Fruit fly (Drosophila melanogaster) whole organism, wandering third instar larva: Measurements from ENCODE around the gene CG13280.

Experiments used
- CG9705 ChIP-seq: fragments of 200-800 bp; sonication (Bioruptor generic); optimal IDR thresholded peaks from 2 replicates; lab custom pipeline; 2018; ENCODE audit warnings: missing biosample characterization, mild to moderate bottlenecking, missing genetic modification characterization
- CrebA ChIP-seq: fragments of 200-800 bp; sonication (Bioruptor generic); optimal IDR thresholded peaks from 2 replicates; lab custom pipeline; 2016; ENCODE audit warnings: missing biosample characterization, mild to moderate bottlenecking, missing genetic modification characterization, borderline replicate concordance
- Dif ChIP-seq: fragments of 200-275, 200-300 bp; sonication (Bioruptor generic); optimal IDR thresholded peaks from 2 replicates; lab custom pipeline; 2018; ENCODE audit warnings: missing biosample characterization, missing genetic modification characterization; ENCODE audit not compliant: partially characterized antibody
- GATAd ChIP-seq: sonication (Bioruptor generic); optimal IDR thresholded peaks from 2 replicates; lab custom pipeline; 2016; ENCODE audit warnings: missing biosample characterization, missing genetic modification characterization
- HLH106 ChIP-seq: fragments of 200-800 bp; optimal IDR thresholded peaks from 3 replicates; lab custom pipeline; 2019; ENCODE audit warnings: missing biosample characterization, mild to moderate bottlenecking, missing genetic modification characterization, moderate library complexity
- Hnf4 ChIP-seq: fragments of 200-800 bp; sonication (Bioruptor generic); optimal IDR thresholded peaks from 2 replicates; lab custom pipeline; 2016; ENCODE audit warnings: missing biosample characterization, mild to moderate bottlenecking, missing genetic modification characterization
- Hr78 ChIP-seq: fragments of >200 bp; optimal IDR thresholded peaks from 2 replicates; lab custom pipeline; 2017; ENCODE audit warnings: missing biosample characterization, missing genetic modification characterization
- Hr83 ChIP-seq: fragments of 200-300 bp; sonication (Bioruptor generic); optimal IDR thresholded peaks from 2 replicates; lab custom pipeline; 2016; ENCODE audit warnings: missing biosample characterization, mild to moderate bottlenecking, missing genetic modification characterization, moderate library complexity; ENCODE audit not compliant: poor library complexity, severe bottlenecking
- Jra ChIP-seq: sonication (Bioruptor generic); optimal IDR thresholded peaks from 2 replicates; lab custom pipeline; 2016; ENCODE audit warnings: missing biosample characterization, missing genetic modification characterization
- Mio ChIP-seq: sonication (Bioruptor generic); optimal IDR thresholded peaks from 2 replicates; lab custom pipeline; 2016; ENCODE audit warnings: missing biosample characterization, missing genetic modification characterization
- N ChIP-seq: fragments of >200 bp; optimal IDR thresholded peaks from 2 replicates; lab custom pipeline; 2018; ENCODE audit warnings: missing biosample characterization, missing external identifiers, missing genetic modification characterization
- Rel ChIP-seq, 2 experiments: fragments of 200-800 bp; sonication (Bioruptor generic) in 1 of 2; optimal IDR thresholded peaks; 2 replicates in 1 of 2; 3 replicates in 1 of 2; lab custom pipeline; 2016 to 2019; ENCODE audit warnings: mild to moderate bottlenecking in 2 of 2, missing biosample characterization in 2 of 2, missing genetic modification characterization in 2 of 2, moderate library complexity in 1 of 2
- Sp1 ChIP-seq: fragments of 200-800 bp; sonication (Bioruptor generic); optimal IDR thresholded peaks from 3 replicates; lab custom pipeline; 2019; ENCODE audit warnings: missing biosample characterization, mild to moderate bottlenecking, missing genetic modification characterization, moderate library complexity
- Vsx2 ChIP-seq: fragments of 200-300, 225-300 bp; sonication (Bioruptor generic); optimal IDR thresholded peaks from 2 replicates; lab custom pipeline; 2018; ENCODE audit warnings: missing biosample characterization, missing genetic modification characterization; ENCODE audit not compliant: partially characterized antibody
- br ChIP-seq: fragments of 200-800 bp; sonication (Bioruptor generic); optimal IDR thresholded peaks from 2 replicates; lab custom pipeline; 2016; ENCODE audit warnings: missing biosample characterization, missing genetic modification characterization
- dl ChIP-seq, 2 experiments: fragments of 175-275, 200-275 bp in 1 of 2; fragments of 200-275 bp in 1 of 2; sonication (Bioruptor generic); optimal IDR thresholded peaks; lab custom pipeline; 2018; ENCODE audit warnings: mild to moderate bottlenecking in 2 of 2, missing biosample characterization in 2 of 2, missing genetic modification characterization in 2 of 2, moderate library complexity in 2 of 2; ENCODE audit not compliant: partially characterized antibody in 2 of 2, insufficient read depth in 1 of 2
- dmrt93B ChIP-seq: fragments of 200-800 bp; sonication (Bioruptor generic); optimal IDR thresholded peaks from 2 replicates; lab custom pipeline; 2018; ENCODE audit warnings: missing biosample characterization, mild to moderate bottlenecking, missing genetic modification characterization
- ey ChIP-seq: fragments of 200-800 bp; sonication (Bioruptor generic); optimal IDR thresholded peaks from 2 replicates; lab custom pipeline; 2016; ENCODE audit warnings: missing biosample characterization, missing genetic modification characterization
- foxo ChIP-seq, 2 experiments: fragments of 200-800 bp; sonication (Bioruptor generic); optimal IDR thresholded peaks; 2 replicates in 1 of 2; 3 replicates in 1 of 2; lab custom pipeline; 2016 to 2017; ENCODE audit warnings: missing biosample characterization in 2 of 2, missing genetic modification characterization in 2 of 2
- fru ChIP-seq: fragments of 200-800 bp; sonication (Bioruptor generic); optimal IDR thresholded peaks from 3 replicates; lab custom pipeline; 2016; ENCODE audit warnings: missing biosample characterization, mild to moderate bottlenecking, missing genetic modification characterization
- h ChIP-seq: fragments of 200-800 bp; sonication (Bioruptor generic); optimal IDR thresholded peaks from 3 replicates; lab custom pipeline; 2016; ENCODE audit warnings: missing biosample characterization, mild to moderate bottlenecking, missing genetic modification characterization
- jim ChIP-seq: fragments of 175-275, 200-325 bp; sonication (Bioruptor generic); optimal IDR thresholded peaks from 2 replicates; lab custom pipeline; 2016; ENCODE audit warnings: missing biosample characterization, mild to moderate bottlenecking, missing genetic modification characterization
- lola ChIP-seq: fragments of >200 bp; optimal IDR thresholded peaks from 2 replicates; lab custom pipeline; 2017; ENCODE audit warnings: missing biosample characterization, missing genetic modification characterization
- psq ChIP-seq: fragments of 200-800 bp; sonication (Bioruptor generic); optimal IDR thresholded peaks from 3 replicates; lab custom pipeline; 2017; ENCODE audit warnings: missing biosample characterization, mild to moderate bottlenecking, missing genetic modification characterization, moderate library complexity
- rgr ChIP-seq: fragments of 200-800 bp; sonication (Bioruptor generic); optimal IDR thresholded peaks from 3 replicates; lab custom pipeline; 2016; ENCODE audit warnings: missing biosample characterization, mild to moderate bottlenecking, missing genetic modification characterization
- sage ChIP-seq: fragments of 200-800 bp; sonication (Bioruptor generic); optimal IDR thresholded peaks from 2 replicates; lab custom pipeline; 2016; ENCODE audit warnings: missing biosample characterization, mild to moderate bottlenecking, missing genetic modification characterization
- sv ChIP-seq: fragments of 200-800 bp; sonication (Bioruptor generic); optimal IDR thresholded peaks from 3 replicates; lab custom pipeline; 2016; ENCODE audit warnings: missing biosample characterization, missing genetic modification characterization
- tai ChIP-seq: sonication (Bioruptor generic); optimal IDR thresholded peaks from 2 replicates; lab custom pipeline; 2016; ENCODE audit warnings: missing biosample characterization, missing genetic modification characterization
- usp ChIP-seq: fragments of >200 bp; optimal IDR thresholded peaks from 2 replicates; lab custom pipeline; 2017; ENCODE audit warnings: missing biosample characterization, missing genetic modification characterization

The CG13280 gene

dm6 chr2L:16764480-16764879, 56.4 kb downstream of the CG13280 start:
- TF ChIP-seq CG9705 (GFP tag; lab: Kevin White, UChicago) (no peak), Rel (GFP tag; optimal IDR thresholded peaks at IDR 0.05; lab: Kevin White, UChicago) (no peak), Rel (tag; optimal IDR thresholded peaks at IDR 0.05; lab: Kevin White, UChicago) (no peak), fru (GFP tag; lab: Kevin White, UChicago) (no peak), jim (no peak), Sp1 (no peak), tai (GFP tag; lab: Kevin White, UChicago) (no peak), Mio (GFP tag; lab: Kevin White, UChicago) (no peak)

- no peak for TF ChIP-seq sv (GFP tag; lab: Kevin White, UChicago)
- TF ChIP-seq N (GFP tag; lab: Kevin White, UChicago): no peak
- TF ChIP-seq GATAd (GFP tag; lab: Kevin White, UChicago): no peak
These were observed 59.0 kb downstream of the CG13280 start for dm6 chr2L:16761891-16762290.

dm6 chr2L:16760504-16761417, 60.1 kb downstream of the CG13280 start, which contains the start of gene ppk17:
TSS of gene ppk17 (minus strand) at chr2L:16760554.
- TF ChIP-seq Hr83 (GFP tag; lab: Kevin White, UChicago): no peak
- no peak for TF ChIP-seq Hr78 (GFP tag; lab: Kevin White, UChicago)
- no peak for TF ChIP-seq foxo (GFP tag; optimal IDR thresholded peaks at IDR 0.05; lab: Kevin White, UChicago)
- no peak for TF ChIP-seq h (GFP tag; lab: Kevin White, UChicago)
- no peak for TF ChIP-seq Hnf4
- no peak for TF ChIP-seq rgr
- no peak for TF ChIP-seq Jra (GFP tag; lab: Kevin White, UChicago)
- TF ChIP-seq GATAd (GFP tag; lab: Kevin White, UChicago): no peak
- no peak for TF ChIP-seq sage
- no peak for TF ChIP-seq HLH106
- TF ChIP-seq Dif (GFP tag; lab: Kevin White, UChicago): no peak
- TF ChIP-seq sv (GFP tag; lab: Kevin White, UChicago): no peak
- TF ChIP-seq usp (GFP tag; lab: Kevin White, UChicago): no peak
- TF ChIP-seq tai (GFP tag; lab: Kevin White, UChicago): no peak
- no peak for TF ChIP-seq Vsx2 (GFP tag; lab: Kevin White, UChicago)
- TF ChIP-seq psq (GFP tag; lab: Kevin White, UChicago): no peak
- no peak for TF ChIP-seq Sp1

dm6 chr2L:16754074-16754473, 66.8 kb downstream of the CG13280 start, which contains the start of gene yellow-b:
TSS of gene yellow-b (plus strand) at chr2L:16754336.
- TF ChIP-seq br (GFP tag; lab: Kevin White, UChicago) (no peak), Hr83 (GFP tag; lab: Kevin White, UChicago) (no peak), Dif (GFP tag; lab: Kevin White, UChicago) (peak; percentile 52), dl (GFP tag; optimal IDR thresholded peaks at IDR 0.05; lab: Kevin White, UChicago; ENCODE audit: insufficient read depth in 1 of 2, partially characterized antibody in 2 of 2) (no peak)
- TF ChIP-seq, all 38 proteins: peak for 1

dm6 chr2L:16752340-16752739, 68.6 kb downstream of the CG13280 start:
- TF ChIP-seq Hnf4 (no peak), ey (GFP tag; lab: Kevin White, UChicago) (no peak), CrebA (GFP tag; lab: Kevin White, UChicago) (no peak), Dif (GFP tag; lab: Kevin White, UChicago) (no peak), CG9705 (GFP tag; lab: Kevin White, UChicago) (no peak), dmrt93B (GFP tag; lab: Kevin White, UChicago) (no peak), HLH106 (no peak), Hr83 (GFP tag; lab: Kevin White, UChicago) (no peak), lola (GFP tag; lab: Kevin White, UChicago) (no peak)
- TF ChIP-seq, all 38 proteins: peak for 0
